Worm (Caenorhabditis elegans) whole organism, late embryonic: Measurements from ENCODE around the gene ist-1.
A peak's percentile ranks its signal among the peaks of the same experiment; 100 is the strongest.

Source experiments
- F13H6.1 ChIP-seq: sonication (generic microtip); optimal IDR thresholded peaks from 2 replicates; lab custom pipeline; 2016; ENCODE audit warnings: missing genetic modification characterization, missing compliant biosample characterization
- K02D7.2 ChIP-seq: sonication (generic microtip); optimal IDR thresholded peaks from 2 replicates; lab custom pipeline; 2017; ENCODE audit warnings: mild to moderate bottlenecking, missing genetic modification characterization, missing compliant biosample characterization
- ama-1 ChIP-seq: fragments of 150-350 bp; optimal IDR thresholded peaks from 2 replicates; lab custom pipeline; 2014
- ceh-18 ChIP-seq: sonication (generic microtip); optimal IDR thresholded peaks from 2 replicates; lab custom pipeline; 2016; ENCODE audit warnings: missing genetic modification characterization, missing compliant biosample characterization
- ceh-30 ChIP-seq: fragments of 150-350 bp; optimal IDR thresholded peaks from 2 replicates; lab custom pipeline; 2014; ENCODE audit warnings: missing biosample characterization, missing genetic modification characterization
- dmd-4 ChIP-seq: sonication (generic microtip); optimal IDR thresholded peaks from 2 replicates; lab custom pipeline; 2016; ENCODE audit warnings: borderline replicate concordance, missing genetic modification characterization, missing compliant biosample characterization
- elt-2 ChIP-seq: sonication (generic microtip); optimal IDR thresholded peaks from 2 replicates; lab custom pipeline; 2016; ENCODE audit warnings: missing genetic modification reagents, missing genetic modification characterization, missing compliant biosample characterization
- lin-11 ChIP-seq: fragments of 200-800 bp; sonication (Bioruptor generic); optimal IDR thresholded peaks from 2 replicates; lab custom pipeline; 2018; ENCODE audit warnings: mild to moderate bottlenecking, missing genetic modification characterization, missing compliant biosample characterization
- pqm-1 ChIP-seq: sonication (generic microtip); optimal IDR thresholded peaks from 2 replicates; lab custom pipeline; 2016; ENCODE audit warnings: missing genetic modification characterization, missing compliant biosample characterization
- sox-2 ChIP-seq: fragments of 200-800 bp; sonication (Bioruptor generic); IDR thresholded peaks from 2 replicates; pipeline ENCODE4 v1.3.6; 2022; ENCODE audit warnings: missing genetic modification reagents, missing genetic modification characterization, missing compliant biosample characterization
- unc-3 ChIP-seq, 2 experiments: fragments of 200-800 bp in 1 of 2; sonication (Bioruptor generic) in 1 of 2; sonication (generic microtip) in 1 of 2; conservative IDR thresholded peaks in 1 of 2; optimal IDR thresholded peaks in 1 of 2; 2 replicates each; pipeline versions ENCODE4 v1.3.6 to Lab custom; 2016 to 2022; ENCODE audit warnings: missing compliant biosample characterization in 2 of 2, missing genetic modification characterization in 2 of 2, missing genetic modification reagents in 1 of 2

- no peak for TF ChIP-seq sox-2 (GFP tag; lab: Robert Waterston, UW)
- no peak for TF ChIP-seq ama-1 (lab: Kevin White, UChicago)
- no peak for TF ChIP-seq F13H6.1 (tag; lab: Kevin White, UChicago)
- TF ChIP-seq K02D7.2 (tag; lab: Kevin White, UChicago) = no peak
- no peak for TF ChIP-seq ceh-18 (tag; lab: Kevin White, UChicago)
- peak; percentile 38 for TF ChIP-seq elt-2 (tag; lab: Kevin White, UChicago)
- TF ChIP-seq dmd-4 = no peak
- TF ChIP-seq lin-11 (tag; lab: Kevin White, UChicago) = no peak
- TF ChIP-seq pqm-1 (tag; lab: Kevin White, UChicago) = no peak
- TF ChIP-seq unc-3 (GFP tag; conservative IDR thresholded peaks at IDR 0.05; lab: Robert Waterston, UW) = no peak
- TF ChIP-seq unc-3 (tag; optimal IDR thresholded peaks at IDR 0.05; lab: Kevin White, UChicago) = no peak
- no peak for TF ChIP-seq ceh-30
Measured at ce11 chrX:7100290-7100689, 26.2 kb upstream of the ist-1 start, which contains the start of gene C36B7.6.
